Comparison of ENCODE assay signal across 2 fruit fly cellular contexts in genomic region chr3R:24262923-24263322, dm6.
TF ChIP-seq lines count a peak whose summit lies in the region.

No protein-coding gene starts in this region.

TF ChIP-seq in whole organism, prepupa, 60 proteins besides CTCF, POLR2A, EP300 and RAD21:
- no peak for TF ChIP-seq Lpt (GFP tag; optimal IDR thresholded peaks at IDR 0.05; lab: Kevin White, UChicago)
- TF ChIP-seq lz (GFP tag; optimal IDR thresholded peaks at IDR 0.05; lab: Kevin White, UChicago): no peak
- TF ChIP-seq Eip93F (GFP tag; optimal IDR thresholded peaks at IDR 0.05; lab: Kevin White, UChicago): peak; percentile 33
- no peak for TF ChIP-seq ss (GFP tag; optimal IDR thresholded peaks at IDR 0.05; lab: Kevin White, UChicago)
- peak; percentile 48 for TF ChIP-seq vri (GFP tag; optimal IDR thresholded peaks at IDR 0.05; lab: Kevin White, UChicago)

TF ChIP-seq in whole organism, wandering third instar larva, 38 proteins besides CTCF, POLR2A, EP300 and RAD21:
- TF ChIP-seq h (GFP tag; optimal IDR thresholded peaks at IDR 0.05; lab: Kevin White, UChicago): no peak
- TF ChIP-seq lola (GFP tag; optimal IDR thresholded peaks at IDR 0.05; lab: Kevin White, UChicago): no peak
- peak; percentile 56 for TF ChIP-seq Hnf4 (GFP tag; optimal IDR thresholded peaks at IDR 0.05; lab: Kevin White, UChicago)
- TF ChIP-seq Rel (GFP tag; optimal IDR thresholded peaks at IDR 0.05; lab: Kevin White, UChicago): no peak
- peak; percentile 85 for TF ChIP-seq Rel (tag; optimal IDR thresholded peaks at IDR 0.05; lab: Kevin White, UChicago)
- peak; percentile 19 for TF ChIP-seq Hr83 (GFP tag; optimal IDR thresholded peaks at IDR 0.05; lab: Kevin White, UChicago; ENCODE audit: poor library complexity, severe bottlenecking)
